Fruit fly (Drosophila melanogaster): ENCODE measurements around the gene Cdep.

Cdep gene

dm6 chr3R:4952571-4952929 is 42.2 kb downstream of the Cdep start, which contains the start of gene Ubc6 (continued):
- TF ChIP-seq B-H2 (GFP tag; optimal IDR thresholded peaks at IDR 0.05): peak; percentile 64
- no peak for TF ChIP-seq mld (GFP tag; IDR thresholded peaks at IDR 0.05; ENCODE audit: partially characterized antibody)
- peak; percentile 37; the same call in 1 of the 3 replicates for TF ChIP-seq CG11093 (GFP tag; IDR thresholded peaks at IDR 0.05)
- no peak for TF ChIP-seq bbx (GFP tag; IDR thresholded peaks at IDR 0.05; ENCODE audit: partially characterized antibody)
- no peak for TF ChIP-seq CG31388 (GFP tag; optimal IDR thresholded peaks at IDR 0.05)
- TF ChIP-seq wdn (GFP tag; IDR thresholded peaks at IDR 0.05): no peak
- TF ChIP-seq CG4707 (GFP tag; optimal IDR thresholded peaks at IDR 0.05): no peak
- TF ChIP-seq disco-r (GFP tag; optimal IDR thresholded peaks at IDR 0.05): peak; percentile 19
- TF ChIP-seq CG17361 (GFP tag; IDR thresholded peaks at IDR 0.05): no peak
- TF ChIP-seq CG34376 (GFP tag; optimal IDR thresholded peaks at IDR 0.05): no peak
- TF ChIP-seq sob (GFP tag; IDR thresholded peaks at IDR 0.05): no peak
- TF ChIP-seq Myb (GFP tag; optimal IDR thresholded peaks at IDR 0.05): peak; percentile 84
- peak; percentile 74 for TF ChIP-seq gfzf (GFP tag; optimal IDR thresholded peaks at IDR 0.05)
- TF ChIP-seq CG18011 (GFP tag; optimal IDR thresholded peaks at IDR 0.05): peak; percentile 12
- TF ChIP-seq Antp (GFP tag; optimal IDR thresholded peaks at IDR 0.05): peak; percentile 89
- TF ChIP-seq tin (GFP tag; optimal IDR thresholded peaks at IDR 0.05): peak; percentile 76
- TF ChIP-seq Six4 (GFP tag; optimal IDR thresholded peaks at IDR 0.05): peak; percentile 18
- peak; percentile 80 for TF ChIP-seq CG17186 (GFP tag; optimal IDR thresholded peaks at IDR 0.05)
- peak; percentile 76 for TF ChIP-seq shn (GFP tag; optimal IDR thresholded peaks at IDR 0.05)
- TF ChIP-seq Drgx (GFP tag; IDR thresholded peaks at IDR 0.05): no peak
- TF ChIP-seq slou (GFP tag; optimal IDR thresholded peaks at IDR 0.05): peak; percentile 40
- peak; percentile 64 for TF ChIP-seq gsb-n (tag; optimal IDR thresholded peaks at IDR 0.05)
- peak; percentile 62 for TF ChIP-seq CG4424 (GFP tag; optimal IDR thresholded peaks at IDR 0.05)
- no peak for TF ChIP-seq Usf (GFP tag; optimal IDR thresholded peaks at IDR 0.05)
- TF ChIP-seq CG3726 (GFP tag; IDR thresholded peaks at IDR 0.05): no peak
- TF ChIP-seq HHEX (GFP tag; optimal IDR thresholded peaks at IDR 0.05): peak; percentile 42
- peak in 1 of 3 experiments; percentile 13 for TF ChIP-seq lola (GFP tag; optimal IDR thresholded peaks at IDR 0.05)
- TF ChIP-seq Med (GFP tag): peak; percentile 96
- TF ChIP-seq H15 (GFP tag; IDR thresholded peaks at IDR 0.05): no peak
- no peak for TF ChIP-seq gt (GFP tag; IDR thresholded peaks at IDR 0.05)
- TF ChIP-seq exex (tag; optimal IDR thresholded peaks at IDR 0.05): peak; percentile 62
- no peak for TF ChIP-seq wor (GFP tag; IDR thresholded peaks at IDR 0.05)
- TF ChIP-seq Camta (GFP tag; optimal IDR thresholded peaks at IDR 0.05): peak; percentile 63
- peak; percentile 70 to 84 for TF ChIP-seq dpn (GFP tag; optimal IDR thresholded peaks at IDR 0.05)
- TF ChIP-seq Sry-δ (GFP tag; optimal IDR thresholded peaks at IDR 0.05): peak; percentile 100
- TF ChIP-seq Mes4 (GFP tag; optimal IDR thresholded peaks at IDR 0.05): peak; percentile 40
- no peak for TF ChIP-seq sd (tag; optimal IDR thresholded peaks at IDR 0.05)
- no peak for TF ChIP-seq CG7357 (GFP tag; IDR thresholded peaks at IDR 0.05)
- no peak for TF ChIP-seq CG10959 (GFP tag; IDR thresholded peaks at IDR 0.05)
- peak; percentile 64 for TF ChIP-seq gem (tag; optimal IDR thresholded peaks at IDR 0.05)
- peak; percentile 67 for TF ChIP-seq ewg (GFP tag; optimal IDR thresholded peaks at IDR 0.05)
- no peak for TF ChIP-seq Stat92E (GFP tag; optimal IDR thresholded peaks at IDR 0.05)
- no peak for TF ChIP-seq nerfin-2 (GFP tag; IDR thresholded peaks at IDR 0.05; ENCODE audit: partially characterized antibody)
- TF ChIP-seq da (GFP tag; optimal IDR thresholded peaks at IDR 0.05): peak; percentile 65
- no peak for TF ChIP-seq bowl (GFP tag; IDR thresholded peaks at IDR 0.05)
- TF ChIP-seq insv (GFP tag; optimal IDR thresholded peaks at IDR 0.05): peak in 1 of 2 experiments; percentile 58
- no peak for TF ChIP-seq CG9215 (GFP tag; IDR thresholded peaks at IDR 0.05)
- peak; percentile 41 for TF ChIP-seq CG30431 (GFP tag; optimal IDR thresholded peaks at IDR 0.05)
- no peak for TF ChIP-seq sima (GFP tag; optimal IDR thresholded peaks at IDR 0.05)
- TF ChIP-seq CG3407 (GFP tag; optimal IDR thresholded peaks at IDR 0.05): peak; percentile 19
- peak; percentile 80 for TF ChIP-seq hkb (optimal IDR thresholded peaks at IDR 0.05)
- no peak for TF ChIP-seq hkb (GFP tag; IDR thresholded peaks at IDR 0.05)
